Worm (Caenorhabditis elegans) whole organism, late embryonic: ENCODE data around the gene gkow-1.
A peak's percentile ranks its signal among the peaks of the same experiment; 100 is the strongest.

Experiments used
- C08G9.2 ChIP-seq: sonication (generic microtip); optimal IDR thresholded peaks from 2 replicates; lab custom pipeline; 2016; ENCODE audit warnings: mild to moderate bottlenecking, missing genetic modification characterization, moderate library complexity, missing compliant biosample characterization
- K02D7.2 ChIP-seq: sonication (generic microtip); optimal IDR thresholded peaks from 2 replicates; lab custom pipeline; 2017; ENCODE audit warnings: mild to moderate bottlenecking, missing genetic modification characterization, missing compliant biosample characterization
- ahr-1 ChIP-seq: sonication (generic microtip); optimal IDR thresholded peaks from 2 replicates; lab custom pipeline; 2016; ENCODE audit warnings: missing genetic modification characterization, missing compliant biosample characterization
- ama-1 ChIP-seq: fragments of 150-350 bp; optimal IDR thresholded peaks from 2 replicates; lab custom pipeline; 2014
- ceh-18 ChIP-seq: sonication (generic microtip); optimal IDR thresholded peaks from 2 replicates; lab custom pipeline; 2016; ENCODE audit warnings: missing genetic modification characterization, missing compliant biosample characterization
- ceh-31 ChIP-seq: sonication (generic microtip); optimal IDR thresholded peaks from 2 replicates; lab custom pipeline; 2016; ENCODE audit warnings: missing genetic modification characterization, missing compliant biosample characterization
- ceh-45 ChIP-seq: fragments of 200-800 bp; sonication (Bioruptor generic); IDR thresholded peaks from 2 replicates; pipeline ENCODE4 v1.3.6; 2022; ENCODE audit warnings: missing genetic modification reagents, missing genetic modification characterization, missing compliant biosample characterization
- ceh-6 ChIP-seq: fragments of 200-800 bp; sonication (Bioruptor generic); optimal IDR thresholded peaks from 2 replicates; lab custom pipeline; 2018; ENCODE audit warnings: mild to moderate bottlenecking, missing genetic modification characterization, missing compliant biosample characterization
- ceh-9 ChIP-seq: sonication (generic microtip); optimal IDR thresholded peaks from 2 replicates; lab custom pipeline; 2016; ENCODE audit warnings: mild to moderate bottlenecking, missing genetic modification characterization, inconsistent platforms, missing compliant biosample characterization
- elt-2 ChIP-seq: sonication (generic microtip); optimal IDR thresholded peaks from 2 replicates; lab custom pipeline; 2016; ENCODE audit warnings: missing genetic modification reagents, missing genetic modification characterization, missing compliant biosample characterization
- eyg-1 ChIP-seq: sonication (generic microtip); optimal IDR thresholded peaks from 2 replicates; lab custom pipeline; 2016; ENCODE audit warnings: missing genotype, missing genetic modification characterization, missing compliant biosample characterization
- fkh-6 ChIP-seq: sonication (generic microtip); optimal IDR thresholded peaks from 2 replicates; lab custom pipeline; 2016; ENCODE audit warnings: missing genetic modification characterization, missing compliant biosample characterization
- gmeb-2 ChIP-seq: sonication (generic microtip); optimal IDR thresholded peaks from 2 replicates; lab custom pipeline; 2016; ENCODE audit warnings: missing genetic modification characterization, inconsistent platforms, missing compliant biosample characterization
- hlh-13 ChIP-seq: fragments of 200-800 bp; sonication (Bioruptor generic); optimal IDR thresholded peaks from 2 replicates; lab custom pipeline; 2018; ENCODE audit warnings: mild to moderate bottlenecking, missing genetic modification characterization, missing compliant biosample characterization
- hlh-30 ChIP-seq: sonication (generic microtip); optimal IDR thresholded peaks from 2 replicates; lab custom pipeline; 2017; ENCODE audit warnings: antibody characterized with exemption, missing genetic modification characterization, missing compliant biosample characterization; ENCODE audit not compliant: insufficient read depth
- lin-11 ChIP-seq: fragments of 200-800 bp; sonication (Bioruptor generic); optimal IDR thresholded peaks from 2 replicates; lab custom pipeline; 2018; ENCODE audit warnings: mild to moderate bottlenecking, missing genetic modification characterization, missing compliant biosample characterization
- madf-2 ChIP-seq: sonication (generic microtip); optimal IDR thresholded peaks from 2 replicates; lab custom pipeline; 2017; ENCODE audit warnings: missing genetic modification characterization, missing compliant biosample characterization
- mec-3 ChIP-seq: sonication (generic microtip); optimal IDR thresholded peaks from 2 replicates; lab custom pipeline; 2016; ENCODE audit warnings: borderline replicate concordance, missing genetic modification characterization, missing compliant biosample characterization
- nhr-11 ChIP-seq: fragments of 150-350 bp; optimal IDR thresholded peaks from 2 replicates; lab custom pipeline; 2014; ENCODE audit warnings: missing biosample characterization, missing genetic modification characterization
- nhr-232 ChIP-seq: sonication (generic microtip); optimal IDR thresholded peaks from 2 replicates; lab custom pipeline; 2016; ENCODE audit warnings: missing genetic modification characterization, missing compliant biosample characterization
- npax-4 ChIP-seq: sonication (generic microtip); optimal IDR thresholded peaks from 2 replicates; lab custom pipeline; 2016; ENCODE audit warnings: missing genetic modification characterization, missing compliant biosample characterization
- odd-2 ChIP-seq: sonication (generic microtip); optimal IDR thresholded peaks from 2 replicates; lab custom pipeline; 2017; ENCODE audit warnings: antibody characterized with exemption, mild to moderate bottlenecking, missing genetic modification characterization, missing compliant biosample characterization
- pag-3 ChIP-seq: sonication (generic microtip); optimal IDR thresholded peaks from 2 replicates; lab custom pipeline; 2016; ENCODE audit warnings: missing compliant biosample characterization, missing genetic modification characterization, borderline replicate concordance
- pat-9 ChIP-seq: fragments of 200-800 bp; sonication (Bioruptor generic); optimal IDR thresholded peaks from 2 replicates; lab custom pipeline; 2018; ENCODE audit warnings: mild to moderate bottlenecking, missing genetic modification characterization, moderate library complexity, missing compliant biosample characterization
- pax-1 ChIP-seq: fragments of 150-350 bp; optimal IDR thresholded peaks from 2 replicates; lab custom pipeline; 2014; ENCODE audit warnings: missing biosample characterization, missing genetic modification characterization
- pha-2 ChIP-seq: sonication (generic microtip); optimal IDR thresholded peaks from 2 replicates; lab custom pipeline; 2017; ENCODE audit warnings: mild to moderate bottlenecking, missing genetic modification characterization, missing compliant biosample characterization
- pha-4 ChIP-seq: fragments of 150-350 bp; optimal IDR thresholded peaks from 2 replicates; lab custom pipeline; 2018; ENCODE audit warnings: missing biosample characterization, missing genetic modification reagents, missing genetic modification characterization
- pros-1 ChIP-seq: fragments of 150-350 bp; optimal IDR thresholded peaks from 2 replicates; lab custom pipeline; 2014; ENCODE audit warnings: missing biosample characterization, missing genetic modification reagents, missing genetic modification characterization
- sox-2 ChIP-seq: fragments of 200-800 bp; sonication (Bioruptor generic); IDR thresholded peaks from 2 replicates; pipeline ENCODE4 v1.3.6; 2022; ENCODE audit warnings: missing genetic modification reagents, missing genetic modification characterization, missing compliant biosample characterization
- syd-9 ChIP-seq: sonication (generic microtip); optimal IDR thresholded peaks from 2 replicates; lab custom pipeline; 2016; ENCODE audit warnings: mild to moderate bottlenecking, missing genetic modification characterization, moderate library complexity, missing compliant biosample characterization
- tbx-7 ChIP-seq: sonication (generic microtip); optimal IDR thresholded peaks from 2 replicates; lab custom pipeline; 2016; ENCODE audit warnings: missing genotype, missing genetic modification characterization, missing compliant biosample characterization
- ttx-3 ChIP-seq: sonication (generic microtip); optimal IDR thresholded peaks from 2 replicates; lab custom pipeline; 2016; ENCODE audit warnings: missing genetic modification reagents, missing genetic modification characterization, missing compliant biosample characterization
- unc-55 ChIP-seq: sonication (generic microtip); optimal IDR thresholded peaks from 2 replicates; lab custom pipeline; 2017; ENCODE audit warnings: missing biosample characterization, missing genetic modification reagents, missing genetic modification characterization
- unc-86 ChIP-seq: sonication (generic microtip); optimal IDR thresholded peaks from 2 replicates; lab custom pipeline; 2016; ENCODE audit warnings: missing genetic modification characterization, missing compliant biosample characterization

gkow-1 gene

DNA sequence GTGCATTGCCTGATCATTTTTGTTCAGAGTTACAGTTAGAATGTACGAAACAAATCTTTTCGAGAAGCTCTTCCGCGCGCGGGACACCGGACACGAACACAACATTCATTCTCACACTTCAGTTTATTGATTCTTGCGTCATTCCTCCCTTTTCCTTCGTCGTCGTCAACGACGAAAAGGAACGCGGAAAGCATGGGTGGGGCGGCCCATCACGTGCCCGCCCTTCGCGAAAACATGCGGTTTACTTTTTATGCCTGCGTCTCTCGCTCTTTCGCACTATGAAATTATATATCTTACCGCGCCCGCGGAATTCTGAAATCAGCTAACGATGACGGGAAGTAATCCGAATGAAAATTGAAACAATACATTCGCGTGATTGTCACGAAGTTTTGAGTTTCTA is 22.7 kb downstream of the gkow-1 start (continued):
- no peak for TF ChIP-seq hlh-13 (GFP tag; lab: Kevin White, UChicago)
- peak; percentile 98 for TF ChIP-seq hlh-30 (tag; lab: Kevin White, UChicago)
- no peak for TF ChIP-seq ceh-6 (GFP tag; lab: Kevin White, UChicago)

DNA sequence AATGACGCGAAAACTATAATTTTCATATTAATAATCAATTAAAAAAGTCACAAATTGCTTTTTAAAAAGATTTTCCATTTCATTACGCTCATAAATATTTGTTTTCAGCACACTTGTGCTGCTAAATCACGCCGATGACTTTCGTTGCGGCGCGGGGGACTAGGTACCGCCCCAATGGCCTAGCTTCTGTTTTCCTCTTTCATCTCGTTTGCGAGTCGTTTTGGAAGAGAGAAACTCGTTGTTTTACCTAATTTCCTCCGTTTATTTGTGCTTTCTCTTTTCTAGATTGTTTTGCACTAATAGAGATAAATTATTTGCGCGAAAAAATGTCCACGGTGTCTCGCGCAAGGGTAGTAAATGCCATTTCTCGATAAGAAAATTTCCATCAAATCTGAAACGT is 23.1 kb downstream of the gkow-1 start:
- TF ChIP-seq nhr-11 (no peak), unc-86 (no peak), hlh-30 (tag; lab: Kevin White, UChicago) (no peak), odd-2 (tag; lab: Kevin White, UChicago) (no peak), pha-4 (tag; lab: Kevin White, UChicago) (no peak), tbx-7 (no peak), pax-1 (tag; lab: Kevin White, UChicago) (no peak), ttx-3 (tag; lab: Kevin White, UChicago) (no peak)

DNA sequence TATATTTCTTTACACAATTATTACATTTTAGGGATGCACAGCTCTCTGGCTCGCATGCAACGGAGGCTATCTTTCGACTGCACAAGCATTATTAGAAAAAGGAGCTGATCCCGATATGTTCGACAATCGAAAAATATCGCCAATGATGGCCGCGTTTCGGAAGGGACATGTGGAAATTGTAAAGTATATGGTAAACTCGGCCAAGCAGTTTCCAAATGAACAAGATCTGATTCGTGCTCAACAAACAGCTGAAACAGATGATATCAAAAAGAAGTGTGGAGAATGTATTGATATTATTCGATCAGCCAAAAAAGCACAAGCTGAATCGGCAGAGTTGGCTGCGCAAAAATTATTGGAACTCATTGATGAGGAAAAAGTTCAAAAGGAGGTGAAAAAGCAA is 25.0 kb downstream of the gkow-1 start:
- TF ChIP-seq unc-55 (GFP tag; lab: Kevin White, UChicago) (no peak), ceh-31 (tag; lab: Kevin White, UChicago) (no peak), fkh-6 (tag; lab: Kevin White, UChicago) (no peak), odd-2 (tag; lab: Kevin White, UChicago) (no peak), npax-4 (tag; lab: Kevin White, UChicago) (no peak), ceh-9 (tag; lab: Kevin White, UChicago) (no peak), sox-2 (GFP tag; lab: Robert Waterston, UW) (no peak)

DNA sequence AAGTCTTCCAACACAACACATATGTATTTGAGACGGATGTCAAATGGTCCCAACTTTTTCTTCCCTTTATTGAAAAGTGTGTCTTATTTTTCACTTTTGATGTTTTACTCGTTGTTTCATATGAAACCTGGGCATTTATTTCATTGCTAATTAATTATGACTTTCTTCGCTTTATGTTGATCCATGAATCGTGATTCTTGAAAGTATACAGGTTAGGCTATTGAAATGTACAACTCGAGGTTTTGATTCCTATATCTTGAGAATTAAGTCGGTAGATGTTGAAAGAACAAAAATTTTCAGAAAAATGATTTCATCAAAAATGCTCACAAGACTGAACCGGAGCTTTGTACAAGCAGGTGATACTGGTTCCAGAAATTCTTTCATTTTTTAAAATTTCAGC is 29.2 kb downstream of the gkow-1 start, which contains the start of gene nfu-1:
Gene nfu-1 (plus strand): TSS at position 301 of the 400 bp plus-strand sequence.
- no peak for TF ChIP-seq ceh-31 (tag; lab: Kevin White, UChicago)
- no peak for TF ChIP-seq nhr-232 (tag; lab: Kevin White, UChicago)

DNA sequence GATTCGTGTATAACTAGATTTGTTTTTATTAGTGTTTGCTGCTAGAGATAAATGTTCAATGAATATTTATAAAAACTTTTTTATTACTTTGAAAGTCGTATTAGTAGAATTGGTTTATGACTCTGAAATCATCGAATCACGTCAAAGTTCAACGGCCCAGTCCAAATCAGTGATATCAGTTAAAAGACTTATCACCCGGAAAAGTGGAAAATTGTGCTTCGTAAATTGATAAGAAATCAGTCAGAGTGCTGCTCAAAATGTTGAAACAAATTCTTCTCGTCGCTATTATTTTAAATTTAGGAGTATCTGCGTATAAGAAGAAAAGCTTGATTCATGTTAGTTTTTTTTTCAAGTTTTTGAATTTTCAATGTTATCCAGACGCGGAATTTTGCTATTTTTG is 30.3 kb downstream of the gkow-1 start, which contains the start of gene R10H10.3:
Gene R10H10.3 (plus strand): TSS at position 243 of the 400 bp plus-strand sequence.
- no peak for TF ChIP-seq mec-3 (tag; lab: Kevin White, UChicago)
- no peak for TF ChIP-seq pros-1 (tag; lab: Kevin White, UChicago)
- TF ChIP-seq C08G9.2 (tag; lab: Kevin White, UChicago): no peak
- no peak for TF ChIP-seq eyg-1 (tag; lab: Kevin White, UChicago)
- no peak for TF ChIP-seq gmeb-2 (tag; lab: Kevin White, UChicago)
- no peak for TF ChIP-seq ama-1 (lab: Kevin White, UChicago)
- peak; percentile 55 for TF ChIP-seq elt-2 (tag; lab: Kevin White, UChicago)

DNA sequence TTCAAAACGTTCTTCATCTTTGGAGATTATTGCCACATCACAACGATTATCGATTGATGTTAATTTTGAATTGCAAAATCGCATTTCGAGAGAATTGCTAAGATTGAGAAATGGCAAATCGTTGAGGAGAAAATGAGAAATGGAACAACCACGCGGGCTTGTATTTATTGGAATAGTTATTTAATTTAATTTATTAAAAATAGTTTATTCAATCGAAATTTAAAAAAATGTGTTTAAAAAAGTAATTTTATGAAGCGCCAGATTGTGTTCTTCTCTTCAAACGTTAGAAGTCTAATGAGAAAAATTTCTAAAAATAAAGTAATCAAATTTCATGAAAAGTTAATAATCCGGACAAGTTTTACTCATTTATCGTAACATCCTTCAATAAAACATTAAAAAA is 33.9 kb downstream of the gkow-1 start, which contains the start of gene spe-26:
Gene spe-26 (minus strand): TSS at position 101 of the 400 bp plus-strand sequence.
- TF ChIP-seq lin-11 (tag; lab: Kevin White, UChicago): no peak
- no peak for TF ChIP-seq pha-2 (tag; lab: Kevin White, UChicago)
- TF ChIP-seq pha-4 (tag; lab: Kevin White, UChicago): no peak
- TF ChIP-seq ahr-1 (tag; lab: Kevin White, UChicago): no peak
- TF ChIP-seq ceh-9 (tag; lab: Kevin White, UChicago): no peak
- no peak for TF ChIP-seq pat-9 (tag; lab: Kevin White, UChicago)
- TF ChIP-seq ama-1 (lab: Kevin White, UChicago): no peak
- TF ChIP-seq K02D7.2 (tag; lab: Kevin White, UChicago): no peak
- no peak for TF ChIP-seq ceh-6 (GFP tag; lab: Kevin White, UChicago)
- no peak for TF ChIP-seq pag-3 (tag; lab: Kevin White, UChicago)
- TF ChIP-seq ceh-18 (tag; lab: Kevin White, UChicago): no peak
- no peak for TF ChIP-seq ceh-45
- TF ChIP-seq madf-2 (tag; lab: Kevin White, UChicago): no peak
- no peak for TF ChIP-seq syd-9 (tag; lab: Kevin White, UChicago)
